Worm (Caenorhabditis elegans): ENCODE measurements around the gene vha-4.

The vha-4 gene

DNA sequence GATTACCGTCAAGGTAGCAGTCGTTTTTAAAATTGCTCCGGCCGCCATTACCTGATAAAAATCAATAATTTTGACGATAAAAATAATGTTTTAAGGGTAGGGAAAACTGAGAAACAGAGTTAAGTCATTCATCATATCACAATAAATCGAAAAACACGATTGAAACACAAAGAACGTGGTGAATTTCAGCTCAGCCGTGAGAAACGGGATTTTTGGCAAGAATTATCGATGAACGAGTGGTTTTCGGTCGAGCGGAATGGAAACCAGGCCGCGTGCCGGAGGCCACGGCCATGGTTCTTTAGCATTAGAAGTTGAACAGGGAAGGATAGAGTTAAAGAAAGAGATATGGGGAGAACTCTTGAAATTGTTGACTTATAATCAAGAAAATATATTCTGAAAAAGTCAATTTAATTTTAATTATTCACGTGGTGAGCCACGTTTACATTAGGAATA lies at the start of gene vha-4, which contains the start of gene T01H3.5:
Gene vha-4, minus strand, starts transcription at position 51 of the 453 bp plus-strand sequence.
Gene T01H3.5, plus strand, starts transcription at position 351 of the 453 bp plus-strand sequence.
- no peak for TF ChIP-seq lin-13 (tag; optimal IDR thresholded peaks at IDR 0.05)
- no peak for TF ChIP-seq ceh-39 (tag; optimal IDR thresholded peaks at IDR 0.05)
- TF ChIP-seq pha-4 (tag; optimal IDR thresholded peaks at IDR 0.05), result no peak
- TF ChIP-seq nhr-12 (tag; optimal IDR thresholded peaks at IDR 0.05), result no peak
- TF ChIP-seq elt-3 (tag; optimal IDR thresholded peaks at IDR 0.05), result no peak
- TF ChIP-seq tbx-8 (GFP tag; optimal IDR thresholded peaks at IDR 0.05), result no peak
- no peak for TF ChIP-seq snpc-4 (tag; optimal IDR thresholded peaks at IDR 0.05)
- TF ChIP-seq ztf-11 (tag; optimal IDR thresholded peaks at IDR 0.05), result no peak
- TF ChIP-seq lin-32 (GFP tag; optimal IDR thresholded peaks at IDR 0.05), result no peak
- no peak for TF ChIP-seq ceh-83 (GFP tag; optimal IDR thresholded peaks at IDR 0.05)
- TF ChIP-seq ceh-43 (GFP tag; optimal IDR thresholded peaks at IDR 0.05), result no peak
- no peak for TF ChIP-seq mls-2 (tag; optimal IDR thresholded peaks at IDR 0.05)
- no peak for TF ChIP-seq ces-1 (GFP tag; optimal IDR thresholded peaks at IDR 0.05)
- TF ChIP-seq nhr-76 (tag; optimal IDR thresholded peaks at IDR 0.05), result no peak
- TF ChIP-seq zip-8 (tag; optimal IDR thresholded peaks at IDR 0.05), result no peak
- no peak for TF ChIP-seq hlh-1 (tag; optimal IDR thresholded peaks at IDR 0.05)
- TF ChIP-seq nhr-2 (tag; optimal IDR thresholded peaks at IDR 0.05), result no peak
- no peak for TF ChIP-seq unc-120 (tag; optimal IDR thresholded peaks at IDR 0.05; ENCODE audit: poor library complexity, severe bottlenecking)
- TF ChIP-seq drap-1 (GFP tag; optimal IDR thresholded peaks at IDR 0.05), result no peak

DNA sequence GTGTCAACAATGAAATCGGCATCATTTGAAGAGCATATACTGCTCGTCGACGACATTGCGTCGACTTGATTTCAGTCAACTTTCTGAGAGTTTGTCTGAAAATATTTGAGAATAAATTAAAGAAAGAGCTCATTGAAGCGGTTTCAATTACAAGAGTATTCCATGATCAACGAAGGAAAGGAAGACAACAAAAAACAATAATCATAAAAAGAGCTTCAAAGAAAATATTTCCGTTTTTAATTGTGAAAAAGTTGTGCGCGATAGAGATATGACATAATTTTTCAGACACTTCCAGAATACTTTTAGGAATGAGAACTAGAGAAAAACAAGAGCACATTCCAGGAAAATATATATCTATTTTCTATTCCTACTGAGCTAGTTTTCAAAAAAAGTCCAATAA lies 49.5 kb upstream of the vha-4 start, which contains the start of gene spv-1:
Gene spv-1, minus strand, starts transcription at position 101 of the 400 bp plus-strand sequence.
- no peak for TF ChIP-seq nhr-28 (tag; optimal IDR thresholded peaks at IDR 0.05)
- no peak for TF ChIP-seq lin-32 (GFP tag; optimal IDR thresholded peaks at IDR 0.05)
- TF ChIP-seq nhr-76 (tag; optimal IDR thresholded peaks at IDR 0.05), result no peak
- TF ChIP-seq pha-4 (tag; optimal IDR thresholded peaks at IDR 0.05), result no peak
- TF ChIP-seq lsy-2 (tag; optimal IDR thresholded peaks at IDR 0.05), result no peak
- TF ChIP-seq ham-2 (GFP tag; optimal IDR thresholded peaks at IDR 0.05), result no peak
- no peak for TF ChIP-seq sem-2 (GFP tag; optimal IDR thresholded peaks at IDR 0.05)
- no peak for TF ChIP-seq nhr-12 (tag; optimal IDR thresholded peaks at IDR 0.05)

DNA sequence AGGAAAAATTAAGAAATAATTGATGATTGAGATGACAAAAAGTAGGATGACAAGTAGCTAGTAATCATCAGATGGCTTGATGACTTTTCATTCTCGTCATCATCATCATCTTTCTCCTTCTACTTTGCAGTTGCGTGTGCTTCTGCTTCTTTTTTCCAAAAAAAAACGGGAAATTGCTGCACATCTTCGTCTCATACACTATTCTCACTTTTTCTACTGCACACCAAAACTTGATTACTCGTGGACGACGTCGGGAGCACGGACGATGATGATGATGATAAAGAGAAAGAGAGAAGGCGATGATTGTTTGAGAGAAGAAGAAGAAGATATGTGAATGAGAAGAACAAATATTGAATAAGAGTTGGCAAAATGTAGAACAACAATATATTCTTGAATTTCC lies 42.0 kb upstream of the vha-4 start:
- TF ChIP-seq lin-32 (GFP tag; optimal IDR thresholded peaks at IDR 0.05), result no peak
- TF ChIP-seq ces-1 (GFP tag; optimal IDR thresholded peaks at IDR 0.05), result peak; percentile 94
- no peak for TF ChIP-seq ceh-39 (tag; optimal IDR thresholded peaks at IDR 0.05)

DNA sequence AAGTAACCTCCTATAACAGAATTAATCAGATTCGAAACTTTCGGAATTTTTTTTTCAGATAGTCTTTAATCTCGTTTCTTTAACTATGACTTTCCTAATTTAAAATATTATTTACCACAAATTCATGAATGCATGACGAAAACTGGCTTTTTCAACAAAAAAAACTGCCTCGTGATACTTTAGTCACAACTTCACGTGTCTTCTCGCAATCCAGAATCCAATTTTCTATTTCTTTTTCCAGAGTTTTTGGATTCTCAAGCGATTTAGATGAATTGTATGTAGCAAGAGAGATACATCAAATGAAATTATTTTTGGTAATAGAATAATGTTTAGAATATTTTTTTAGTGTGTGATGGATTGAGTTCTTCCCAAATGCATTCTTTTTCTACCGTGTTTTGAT lies 41.1 kb upstream of the vha-4 start:
- TF ChIP-seq lin-32 (GFP tag; optimal IDR thresholded peaks at IDR 0.05) (no peak), nhr-12 (tag; optimal IDR thresholded peaks at IDR 0.05) (no peak), nhr-28 (tag; optimal IDR thresholded peaks at IDR 0.05) (no peak), drap-1 (GFP tag; optimal IDR thresholded peaks at IDR 0.05) (no peak)

DNA sequence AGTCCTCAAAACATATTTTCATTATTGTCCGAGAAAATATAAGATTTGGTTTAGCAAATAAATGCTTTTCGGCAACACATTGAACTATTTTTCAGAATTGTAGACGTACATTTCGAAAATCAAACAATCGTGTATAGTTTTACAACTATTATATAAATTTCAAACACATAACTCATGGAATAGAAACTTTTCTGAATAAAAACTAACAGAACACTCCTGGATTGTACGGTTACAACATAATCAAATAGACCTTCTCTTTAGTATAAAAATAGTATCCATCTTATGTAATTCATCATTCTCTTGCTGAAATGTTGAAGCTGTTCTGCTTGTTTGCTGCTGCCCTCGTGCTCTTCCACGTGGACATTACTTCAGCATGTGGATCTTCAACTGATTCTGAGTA lies 31.9 kb upstream of the vha-4 start, which contains the start of gene ZK675.4:
Gene ZK675.4, plus strand, starts transcription at position 301 of the 400 bp plus-strand sequence.
- TF ChIP-seq mab-5 (tag; optimal IDR thresholded peaks at IDR 0.05) (no peak), elt-3 (tag; optimal IDR thresholded peaks at IDR 0.05) (no peak), lin-13 (tag; optimal IDR thresholded peaks at IDR 0.05) (no peak)

DNA sequence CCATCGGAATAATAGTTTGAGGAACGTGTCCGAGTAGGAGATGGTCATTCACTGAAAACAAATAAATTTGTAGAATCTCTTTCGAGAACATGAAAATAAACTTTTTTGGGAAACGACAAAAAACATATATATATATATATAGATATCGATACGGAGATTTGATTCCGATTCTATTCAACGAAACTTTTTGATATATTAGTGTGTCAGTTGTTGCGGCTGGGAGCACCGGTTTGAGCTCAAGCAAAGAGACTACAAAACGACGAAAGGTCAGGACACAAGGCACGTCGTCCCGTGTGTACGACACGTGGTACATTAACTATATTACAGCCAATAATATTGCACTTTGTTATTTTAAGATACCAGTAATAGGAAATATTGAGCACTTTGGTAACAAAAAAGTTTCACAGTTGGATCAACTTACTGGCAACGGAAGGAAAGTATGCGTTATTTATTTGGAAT lies 28.5 kb upstream of the vha-4 start, which contains the start of gene best-23:
Gene best-23, minus strand, starts transcription at position 51 of the 459 bp plus-strand sequence.
- TF ChIP-seq hlh-1 (tag; optimal IDR thresholded peaks at IDR 0.05) (peak; percentile 49), drap-1 (GFP tag; optimal IDR thresholded peaks at IDR 0.05) (no peak)

DNA sequence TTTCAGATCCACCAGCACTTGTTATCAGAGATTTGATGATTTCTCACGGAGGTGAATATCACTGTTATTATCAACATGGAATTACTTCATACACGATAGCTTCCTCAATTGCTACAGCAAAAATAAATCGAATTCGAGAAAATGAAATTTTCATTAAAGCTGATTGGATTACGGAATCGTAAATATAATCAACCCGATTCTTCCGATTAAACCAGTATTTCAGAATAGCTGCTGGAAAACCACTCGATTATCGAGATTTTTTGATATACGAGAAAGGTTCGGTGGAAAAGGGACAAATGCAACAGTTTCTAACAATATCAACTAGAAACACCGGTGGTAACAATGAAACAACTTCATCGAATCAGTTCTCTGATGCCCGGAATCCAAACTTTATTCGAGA lies 22.9 kb upstream of the vha-4 start:
- no peak for TF ChIP-seq unc-39 (tag; optimal IDR thresholded peaks at IDR 0.05)
- no peak for TF ChIP-seq ceh-39 (tag; optimal IDR thresholded peaks at IDR 0.05)
- no peak for TF ChIP-seq lsy-2 (tag; optimal IDR thresholded peaks at IDR 0.05)
- no peak for TF ChIP-seq zip-8 (tag; optimal IDR thresholded peaks at IDR 0.05)
- no peak for TF ChIP-seq pha-4 (tag; optimal IDR thresholded peaks at IDR 0.05)
- no peak for TF ChIP-seq bed-3 (GFP tag; optimal IDR thresholded peaks at IDR 0.05)
- TF ChIP-seq ceh-83 (GFP tag; optimal IDR thresholded peaks at IDR 0.05), result no peak
- TF ChIP-seq tbx-8 (GFP tag; optimal IDR thresholded peaks at IDR 0.05), result no peak
- TF ChIP-seq flh-1 (GFP tag; optimal IDR thresholded peaks at IDR 0.05), result no peak
- TF ChIP-seq snpc-4 (tag; optimal IDR thresholded peaks at IDR 0.05), result no peak
- no peak for TF ChIP-seq nhr-28 (tag; optimal IDR thresholded peaks at IDR 0.05)
- TF ChIP-seq mab-5 (tag; optimal IDR thresholded peaks at IDR 0.05), result no peak
- no peak for TF ChIP-seq mls-2 (tag; optimal IDR thresholded peaks at IDR 0.05)
- TF ChIP-seq unc-120 (tag; optimal IDR thresholded peaks at IDR 0.05; ENCODE audit: poor library complexity, severe bottlenecking), result no peak
- no peak for TF ChIP-seq cnd-1 (tag; optimal IDR thresholded peaks at IDR 0.05)
- no peak for TF ChIP-seq ceh-43 (GFP tag; optimal IDR thresholded peaks at IDR 0.05)
- TF ChIP-seq hlh-1 (tag; optimal IDR thresholded peaks at IDR 0.05), result no peak
- TF ChIP-seq sem-2 (GFP tag; optimal IDR thresholded peaks at IDR 0.05), result no peak

Data from whole organism, mixed stage, embryonic.